Worm (Caenorhabditis elegans): Measurements from ENCODE around the gene Y73B6BL.47.

DNA sequence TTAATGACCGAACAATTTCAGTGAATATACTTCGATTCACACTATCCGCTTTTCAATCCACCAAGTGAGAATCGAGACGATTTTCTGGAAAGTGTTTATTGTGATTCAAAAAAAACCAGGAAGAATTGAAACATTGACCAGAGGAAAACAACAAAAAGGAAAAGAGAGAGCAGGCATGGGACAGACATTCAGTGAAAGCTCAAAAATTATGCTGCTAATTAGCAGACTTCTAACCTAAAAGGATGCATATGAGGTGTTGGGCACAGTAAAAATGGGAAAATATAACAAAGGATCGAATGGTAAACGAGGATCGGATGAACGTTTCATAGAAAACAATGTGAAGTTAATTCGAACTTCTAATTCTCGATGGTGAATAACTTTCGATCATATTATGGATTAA, 55.8 kb downstream of the Y73B6BL.47 start:
- TF ChIP-seq lim-6 (tag; optimal IDR thresholded peaks at IDR 0.05), result no peak
- no peak for TF ChIP-seq unc-3 (GFP tag; conservative IDR thresholded peaks at IDR 0.05)
- TF ChIP-seq unc-3 (tag; optimal IDR thresholded peaks at IDR 0.05), result no peak
- no peak for TF ChIP-seq ceh-31 (tag; optimal IDR thresholded peaks at IDR 0.05)
- TF ChIP-seq ceh-18 (tag; optimal IDR thresholded peaks at IDR 0.05), result no peak
- TF ChIP-seq ceh-14 (tag; optimal IDR thresholded peaks at IDR 0.05), result no peak
- no peak for TF ChIP-seq lin-11 (tag; optimal IDR thresholded peaks at IDR 0.05)
- no peak for TF ChIP-seq nhr-11 (tag; optimal IDR thresholded peaks at IDR 0.05)
- TF ChIP-seq ama-1 (optimal IDR thresholded peaks at IDR 0.05), result no peak
- no peak for TF ChIP-seq fkh-10 (GFP tag; optimal IDR thresholded peaks at IDR 0.05)
- TF ChIP-seq ceh-22 (tag; optimal IDR thresholded peaks at IDR 0.05), result no peak
- no peak for TF ChIP-seq pha-4 (tag; optimal IDR thresholded peaks at IDR 0.05)
- no peak for TF ChIP-seq hlh-13 (GFP tag; optimal IDR thresholded peaks at IDR 0.05)
- TF ChIP-seq ceh-48 (tag; optimal IDR thresholded peaks at IDR 0.05), result no peak

Data from whole organism, late embryonic.